Fruit fly (Drosophila melanogaster): ENCODE measurements around the gene HGTX.

The HGTX gene

DNA sequence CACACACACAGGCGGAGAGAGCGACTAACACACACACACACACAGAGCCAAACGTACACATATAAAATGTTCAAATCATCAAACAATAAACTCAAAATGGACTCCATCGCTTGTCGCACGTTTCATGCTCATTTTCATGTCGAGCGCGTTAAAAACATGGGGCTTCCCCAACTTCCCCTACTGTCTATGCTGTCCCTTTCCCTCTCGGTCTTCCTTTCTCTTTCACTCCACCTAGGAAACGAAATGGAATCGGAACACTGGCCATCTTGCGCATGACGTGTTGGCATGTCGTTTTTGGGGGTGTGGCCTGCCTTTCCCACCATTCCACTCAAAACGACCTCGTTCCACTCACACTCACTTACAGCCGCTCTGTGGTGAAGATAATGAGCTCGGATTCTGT, 20.4 kb downstream of the HGTX start (continued):
- TF ChIP-seq cato (GFP tag; optimal IDR thresholded peaks at IDR 0.05; ENCODE audit: borderline replicate concordance) (no peak), Bgb (GFP tag; IDR thresholded peaks at IDR 0.05; ENCODE audit: partially characterized antibody) (peak; percentile 67), CG18476 (GFP tag; optimal IDR thresholded peaks at IDR 0.05) (no peak), CG1792 (GFP tag; optimal IDR thresholded peaks at IDR 0.05) (no peak), disco-r (GFP tag; optimal IDR thresholded peaks at IDR 0.05) (no peak), klu (GFP tag; IDR thresholded peaks at IDR 0.05) (no peak), CG15696 (tag; optimal IDR thresholded peaks at IDR 0.05) (no peak), sob (GFP tag; IDR thresholded peaks at IDR 0.05) (no peak), Jarid2 (GFP tag; optimal IDR thresholded peaks at IDR 0.05) (peak; percentile 75), Nf-YA (GFP tag; IDR thresholded peaks at IDR 0.05) (0 out of 2 replicates have a peak, but pooled peaks have one; percentile 31), hb (GFP tag; IDR thresholded peaks at IDR 0.05; ENCODE audit: partially characterized antibody) (no peak), dati (GFP tag; IDR thresholded peaks at IDR 0.05) (no peak), chm (GFP tag; IDR thresholded peaks at IDR 0.05) (peak; percentile 56; the same call in 1 of the 2 replicates), run (tag; optimal IDR thresholded peaks at IDR 0.05) (no peak), CG31224 (GFP tag; IDR thresholded peaks at IDR 0.05) (no peak), oc (tag; optimal IDR thresholded peaks at IDR 0.05) (no peak), chif (GFP tag; optimal IDR thresholded peaks at IDR 0.05) (no peak), CG2129 (GFP tag; IDR thresholded peaks at IDR 0.05; ENCODE audit: partially characterized antibody) (no peak), CG5245 (GFP tag; optimal IDR thresholded peaks at IDR 0.05) (no peak), pnt (GFP tag; optimal IDR thresholded peaks at IDR 0.05) (no peak), CG34422 (GFP tag; IDR thresholded peaks at IDR 0.05) (no peak), hkb (optimal IDR thresholded peaks at IDR 0.05) (no peak), hkb (GFP tag; IDR thresholded peaks at IDR 0.05) (peak; percentile 45; the same call in 1 of the 2 replicates), kni (GFP tag; optimal IDR thresholded peaks at IDR 0.05) (peak; percentile 11), yki (optimal IDR thresholded peaks at IDR 0.05) (no peak), CG12942 (GFP tag; optimal IDR thresholded peaks at IDR 0.05) (no peak), psq (GFP tag; optimal IDR thresholded peaks at IDR 0.05) (no peak), crol (GFP tag; IDR thresholded peaks at IDR 0.05) (peak; percentile 68), nerfin-2 (GFP tag; IDR thresholded peaks at IDR 0.05; ENCODE audit: partially characterized antibody) (no peak), CG16815 (GFP tag; optimal IDR thresholded peaks at IDR 0.05) (no peak), CG6689 (GFP tag; IDR thresholded peaks at IDR 0.05) (no peak), CG4617 (GFP tag; optimal IDR thresholded peaks at IDR 0.05; ENCODE audit: borderline replicate concordance) (no peak), CG4854 (GFP tag; optimal IDR thresholded peaks at IDR 0.05) (no peak), Stat92E (GFP tag; optimal IDR thresholded peaks at IDR 0.05) (no peak), Mad (GFP tag; optimal IDR thresholded peaks at IDR 0.05) (no peak), CoRest (tag; optimal IDR thresholded peaks at IDR 0.05) (peak; percentile 60), her (GFP tag; optimal IDR thresholded peaks at IDR 0.05) (no peak), CG10147 (GFP tag; optimal IDR thresholded peaks at IDR 0.05) (no peak), pzg (GFP tag; optimal IDR thresholded peaks at IDR 0.05) (no peak), D19A (tag; optimal IDR thresholded peaks at IDR 0.05) (no peak), tgo (GFP tag; IDR thresholded peaks at IDR 0.05) (no peak), ttk (GFP tag; IDR thresholded peaks at IDR 0.05) (no peak), Pdp1 (GFP tag; optimal IDR thresholded peaks at IDR 0.05) (no peak), CG1603 (tag; optimal IDR thresholded peaks at IDR 0.05) (no peak), CG31388 (GFP tag; optimal IDR thresholded peaks at IDR 0.05) (no peak), cad (GFP tag; optimal IDR thresholded peaks at IDR 0.05) (no peak), NC2α (GFP tag; optimal IDR thresholded peaks at IDR 0.05) (no peak), knrl (GFP tag; IDR thresholded peaks at IDR 0.05; ENCODE audit: partially characterized antibody) (0 out of 3 replicates have a peak, but pooled peaks have one; percentile 24), eve (GFP tag; optimal IDR thresholded peaks at IDR 0.05) (no peak), CG10462 (GFP tag; optimal IDR thresholded peaks at IDR 0.05) (no peak), Vsx1 (GFP tag; optimal IDR thresholded peaks at IDR 0.05) (no peak), lmd (GFP tag; IDR thresholded peaks at IDR 0.05) (no peak)
